Fruit fly (Drosophila melanogaster) whole organism, embryonic: ENCODE data around the gene CG16753.

Experiments
- C15 ChIP-seq: fragments of 200-800 bp; sonication (Bioruptor generic); IDR thresholded peaks from 3 replicates; pipeline ENCODE4 v1.3.6; 2022; ENCODE audit warnings: missing biosample characterization, missing genetic modification characterization
- CG10431 ChIP-seq: fragments of 200-800 bp; sonication (Bioruptor generic); optimal IDR thresholded peaks from 3 replicates; lab custom pipeline; 2018; ENCODE audit warnings: missing biosample characterization, mild to moderate bottlenecking, missing genetic modification characterization
- CG11093 ChIP-seq: fragments of 200-800 bp; sonication (Bioruptor generic); IDR thresholded peaks from 3 replicates; pipeline ENCODE4 v1.3.6; 2022; ENCODE audit warnings: missing biosample characterization, missing genetic modification characterization
- CG11456 ChIP-seq: fragments of 200-800 bp; sonication (Bioruptor generic); IDR thresholded peaks from 3 replicates; pipeline ENCODE4 v1.3.6; 2022; ENCODE audit warnings: missing biosample characterization, missing genetic modification characterization
- CG11696 ChIP-seq: fragments of 200-800 bp; sonication (Bioruptor generic); IDR thresholded peaks from 2 replicates; pipeline ENCODE4 v1.3.6; 2022; ENCODE audit warnings: missing biosample characterization, missing genetic modification characterization
- CG12219 ChIP-seq: fragments of 200-800 bp; sonication (Bioruptor generic); optimal IDR thresholded peaks from 3 replicates; lab custom pipeline; 2018; ENCODE audit warnings: missing biosample characterization, mild to moderate bottlenecking, missing genetic modification characterization
- CG12299 ChIP-seq: fragments of 200-800 bp; sonication (Bioruptor generic); optimal IDR thresholded peaks from 2 replicates; lab custom pipeline; 2018; ENCODE audit warnings: missing biosample characterization, mild to moderate bottlenecking, missing genetic modification characterization
- CG1233 ChIP-seq: fragments of 200-800 bp; sonication (Bioruptor generic); optimal IDR thresholded peaks from 4 replicates; lab custom pipeline; 2018; ENCODE audit warnings: missing biosample characterization, mild to moderate bottlenecking, missing genetic modification characterization
- CG1602 ChIP-seq: fragments of 200-800 bp; sonication (Bioruptor generic); optimal IDR thresholded peaks from 3 replicates; lab custom pipeline; 2016; ENCODE audit warnings: missing biosample characterization, missing genetic modification characterization
- CG1647 ChIP-seq: fragments of 200-800 bp; sonication (Bioruptor generic); optimal IDR thresholded peaks from 3 replicates; lab custom pipeline; 2016; ENCODE audit warnings: missing biosample characterization, missing genetic modification characterization
- CG16815 ChIP-seq: fragments of 200-800 bp; sonication (Bioruptor generic); optimal IDR thresholded peaks from 3 replicates; lab custom pipeline; 2017; ENCODE audit warnings: missing biosample characterization, mild to moderate bottlenecking, missing genetic modification characterization
- CG17385 ChIP-seq: fragments of 200-800 bp; sonication (Bioruptor generic); optimal IDR thresholded peaks from 3 replicates; lab custom pipeline; 2018; ENCODE audit warnings: missing biosample characterization, mild to moderate bottlenecking, missing genetic modification characterization
- CG17829 ChIP-seq: fragments of 200-800 bp; optimal IDR thresholded peaks from 2 replicates; lab custom pipeline; 2019; ENCODE audit warnings: missing biosample characterization, mild to moderate bottlenecking, missing genetic modification characterization, moderate library complexity
- CG30020 ChIP-seq: fragments of 200-800 bp; optimal IDR thresholded peaks from 2 replicates; lab custom pipeline; 2019; ENCODE audit warnings: missing biosample characterization, mild to moderate bottlenecking, missing genetic modification characterization, moderate library complexity
- CG30403 ChIP-seq: fragments of 200-800 bp; sonication (Bioruptor generic); optimal IDR thresholded peaks from 3 replicates; lab custom pipeline; 2016; ENCODE audit warnings: missing biosample characterization, missing genetic modification characterization
- CG31224 ChIP-seq: fragments of 200-800 bp; sonication (Bioruptor generic); IDR thresholded peaks from 2 replicates; pipeline ENCODE4 v1.3.6; 2022; ENCODE audit warnings: missing biosample characterization, missing genetic modification characterization
- CG32772 ChIP-seq: fragments of 200-800 bp; sonication (Bioruptor generic); IDR thresholded peaks from 2 replicates; pipeline ENCODE4 v1.3.6; 2022; ENCODE audit warnings: missing biosample characterization, missing genetic modification characterization
- CG33557 ChIP-seq: fragments of 200-800 bp; sonication (Bioruptor generic); optimal IDR thresholded peaks from 2 replicates; lab custom pipeline; 2019; ENCODE audit warnings: missing biosample characterization, mild to moderate bottlenecking, missing genetic modification characterization, moderate library complexity
- CG4424 ChIP-seq: fragments of 200-800 bp; sonication (Bioruptor generic); optimal IDR thresholded peaks from 3 replicates; lab custom pipeline; 2016; ENCODE audit warnings: missing biosample characterization, missing genetic modification characterization
- CG6854 ChIP-seq: fragments of 200-800 bp; sonication (Bioruptor generic); optimal IDR thresholded peaks from 3 replicates; lab custom pipeline; 2017; ENCODE audit warnings: missing biosample characterization, mild to moderate bottlenecking, missing genetic modification characterization
- CG7745 ChIP-seq: fragments of 200-800 bp; sonication (Bioruptor generic); optimal IDR thresholded peaks from 2 replicates; lab custom pipeline; 2018; ENCODE audit warnings: missing biosample characterization, mild to moderate bottlenecking, missing genetic modification characterization, moderate library complexity
- CG7963 ChIP-seq: fragments of 200-800 bp; sonication (Bioruptor generic); IDR thresholded peaks from 3 replicates; pipeline ENCODE4 v1.3.6; 2022; ENCODE audit warnings: missing biosample characterization, missing genetic modification characterization; ENCODE audit not compliant: partially characterized antibody
- Dfd ChIP-seq, 2 experiments: fragments of >200 bp; optimal IDR thresholded peaks; 2 replicates each; lab custom pipeline; 2017; ENCODE audit warnings: missing biosample characterization in 2 of 2, missing genetic modification characterization in 2 of 2
- NfI ChIP-seq: fragments of 200-800 bp; sonication (Bioruptor generic); optimal IDR thresholded peaks from 3 replicates; lab custom pipeline; 2018; ENCODE audit warnings: missing biosample characterization, mild to moderate bottlenecking, missing genetic modification characterization, moderate library complexity
- PHDP ChIP-seq: fragments of 200-800 bp; sonication (Bioruptor generic); optimal IDR thresholded peaks from 3 replicates; lab custom pipeline; 2018; ENCODE audit warnings: missing biosample characterization, mild to moderate bottlenecking, missing genetic modification characterization, moderate library complexity
- Pdp1 ChIP-seq, 2 experiments: fragments of 200-800 bp; sonication (Bioruptor generic); optimal IDR thresholded peaks; 3 replicates each; lab custom pipeline; 2016; ENCODE audit warnings: missing biosample characterization in 2 of 2, missing genetic modification characterization in 2 of 2, mild to moderate bottlenecking in 1 of 2, moderate library complexity in 1 of 2
- Spps ChIP-seq: fragments of 200-800 bp; sonication (Bioruptor generic); optimal IDR thresholded peaks from 2 replicates; lab custom pipeline; 2018; ENCODE audit warnings: missing biosample characterization, mild to moderate bottlenecking, missing genetic modification characterization
- ac ChIP-seq: fragments of 200-800 bp; sonication (Bioruptor generic); optimal IDR thresholded peaks from 3 replicates; lab custom pipeline; 2017; ENCODE audit warnings: missing biosample characterization, mild to moderate bottlenecking, missing genetic modification characterization
- amos ChIP-seq: fragments of 200-800 bp; sonication (Bioruptor generic); IDR thresholded peaks from 2 replicates; pipeline ENCODE4 v1.3.6; 2022; ENCODE audit warnings: missing biosample characterization, missing genetic modification characterization; ENCODE audit not compliant: partially characterized antibody
- ase ChIP-seq: fragments of 200-800 bp; sonication (Bioruptor generic); IDR thresholded peaks from 3 replicates; pipeline ENCODE4 v1.3.6; 2022; ENCODE audit warnings: missing biosample characterization, missing genetic modification characterization
- bab2 ChIP-seq: fragments of 200-800 bp; sonication (Bioruptor generic); optimal IDR thresholded peaks from 2 replicates; lab custom pipeline; 2016; ENCODE audit warnings: missing biosample characterization, missing genetic modification characterization
- bigmax ChIP-seq: fragments of 200-800 bp; sonication (Bioruptor generic); optimal IDR thresholded peaks from 2 replicates; lab custom pipeline; 2018; ENCODE audit warnings: missing biosample characterization, mild to moderate bottlenecking, missing genetic modification characterization
- br ChIP-seq: fragments of >200 bp; optimal IDR thresholded peaks from 2 replicates; lab custom pipeline; 2017
- dimm ChIP-seq: fragments of 200-800 bp; sonication (Bioruptor generic); IDR thresholded peaks from 2 replicates; pipeline ENCODE4 v1.3.6; 2022; ENCODE audit warnings: missing biosample characterization, missing genetic modification characterization
- disco-r ChIP-seq: fragments of 200-800 bp; sonication (Bioruptor generic); optimal IDR thresholded peaks from 2 replicates; lab custom pipeline; 2016; ENCODE audit warnings: missing biosample characterization, missing genetic modification characterization
- ewg ChIP-seq: fragments of 200-800 bp; sonication (Bioruptor generic); optimal IDR thresholded peaks from 3 replicates; lab custom pipeline; 2017; ENCODE audit warnings: mild to moderate bottlenecking, missing biosample characterization, missing genetic modification reagents, missing genetic modification characterization
- gcm2 ChIP-seq: fragments of 200-800 bp; sonication (Bioruptor generic); optimal IDR thresholded peaks from 2 replicates; lab custom pipeline; 2016; ENCODE audit warnings: missing biosample characterization, missing genetic modification characterization
- hkb ChIP-seq, 2 experiments: fragments of 200-800 bp in 1 of 2; fragments of >200 bp in 1 of 2; sonication (Bioruptor generic) in 1 of 2; IDR thresholded peaks in 1 of 2; optimal IDR thresholded peaks in 1 of 2; 2 replicates each; pipeline versions ENCODE4 v1.3.6 to Lab custom; 2017 to 2022; ENCODE audit warnings: missing biosample characterization in 1 of 2, missing genetic modification characterization in 1 of 2
- lmd ChIP-seq: fragments of 200-800 bp; sonication (Bioruptor generic); IDR thresholded peaks from 2 replicates; pipeline ENCODE4 v1.3.6; 2022; ENCODE audit warnings: missing biosample characterization, missing genetic modification characterization
- nerfin-2 ChIP-seq: fragments of 200-800 bp; sonication (Bioruptor generic); IDR thresholded peaks from 2 replicates; pipeline ENCODE4 v1.3.6; 2022; ENCODE audit warnings: missing biosample characterization, missing genetic modification characterization; ENCODE audit not compliant: partially characterized antibody
- oc ChIP-seq: fragments of 200-800 bp; sonication (Bioruptor generic); optimal IDR thresholded peaks from 2 replicates; lab custom pipeline; 2018; ENCODE audit warnings: missing biosample characterization, mild to moderate bottlenecking, missing genetic modification characterization, moderate library complexity
- run ChIP-seq: fragments of 200-800 bp; sonication (Bioruptor generic); optimal IDR thresholded peaks from 3 replicates; lab custom pipeline; 2018; ENCODE audit warnings: missing biosample characterization, mild to moderate bottlenecking, missing genetic modification characterization
- sc ChIP-seq, 3 experiments: fragments of >200 bp in 2 of 3; fragments of 200-800 bp in 1 of 3; sonication (Bioruptor generic) in 1 of 3; optimal IDR thresholded peaks; 2 replicates in 2 of 3; 3 replicates in 1 of 3; lab custom pipeline; 2017; ENCODE audit warnings: mild to moderate bottlenecking in 1 of 3, missing biosample characterization in 1 of 3, missing genetic modification characterization in 1 of 3, missing genetic modification reagents in 1 of 3
- sna ChIP-seq: fragments of 200-800 bp; sonication (Bioruptor generic); IDR thresholded peaks from 2 replicates; pipeline ENCODE4 v1.3.6; 2022; ENCODE audit warnings: missing biosample characterization, missing genetic modification characterization; ENCODE audit not compliant: partially characterized antibody
- tio ChIP-seq: fragments of 200-800 bp; sonication (Bioruptor generic); optimal IDR thresholded peaks from 2 replicates; lab custom pipeline; 2017; ENCODE audit warnings: missing biosample characterization, missing genetic modification characterization, inconsistent platforms
- trem ChIP-seq: fragments of 200-800 bp; optimal IDR thresholded peaks from 3 replicates; lab custom pipeline; 2019; ENCODE audit warnings: missing biosample characterization, mild to moderate bottlenecking, missing genetic modification characterization, moderate library complexity
- trh ChIP-seq: fragments of 200-800 bp; sonication (Bioruptor generic); optimal IDR thresholded peaks from 2 replicates; lab custom pipeline; 2016; ENCODE audit warnings: missing biosample characterization, missing genetic modification characterization
- vvl ChIP-seq: fragments of 200-800 bp; sonication (Bioruptor generic); IDR thresholded peaks from 2 replicates; pipeline ENCODE4 v1.3.6; 2022; ENCODE audit warnings: missing biosample characterization, missing genetic modification characterization
- yki ChIP-seq: fragments of >200 bp; optimal IDR thresholded peaks from 3 replicates; lab custom pipeline; 2018
- zf30C ChIP-seq: fragments of 200-800 bp; sonication (Bioruptor generic); optimal IDR thresholded peaks from 3 replicates; lab custom pipeline; 2018; ENCODE audit warnings: missing biosample characterization, mild to moderate bottlenecking, missing genetic modification characterization

Gene CG16753

dm6 chr3L:3096073-3096725 is 41.3 kb downstream of the CG16753 start (continued):
- TF ChIP-seq run (tag; lab: Kevin White, UChicago) (no peak), PHDP (tag; lab: Kevin White, UChicago) (peak; percentile 20), CG11696 (GFP tag; lab: Robert Waterston, UW) (no peak), yki (lab: Kevin White, UChicago) (no peak), zf30C (no peak), CG4424 (GFP tag; lab: Kevin White, UChicago) (no peak), CG7745 (tag; lab: Kevin White, UChicago) (no peak), sc (optimal IDR thresholded peaks at IDR 0.05; lab: Kevin White, UChicago) (no peak), sc (GFP tag; optimal IDR thresholded peaks at IDR 0.05; lab: Kevin White, UChicago) (no peak), Pdp1 (GFP tag; optimal IDR thresholded peaks at IDR 0.05; lab: Kevin White, UChicago) (no peak), bab2 (GFP tag; lab: Kevin White, UChicago) (no peak), ase (GFP tag; lab: Robert Waterston, UW) (no peak), trh (GFP tag; lab: Kevin White, UChicago) (no peak), sna (GFP tag; lab: Robert Waterston, UW) (peak; percentile 72), CG6854 (GFP tag; lab: Kevin White, UChicago) (no peak), CG32772 (GFP tag; lab: Robert Waterston, UW) (no peak), ewg (GFP tag; lab: Kevin White, UChicago) (no peak), bigmax (no peak), trem (tag; lab: Kevin White, UChicago) (no peak), Dfd (GFP tag; optimal IDR thresholded peaks at IDR 0.05; lab: Kevin White, UChicago) (no peak), dimm (GFP tag; lab: Robert Waterston, UW) (no peak), CG33557 (GFP tag; lab: Kevin White, UChicago) (no peak), ac (GFP tag; lab: Kevin White, UChicago) (no peak), CG30020 (no peak), nerfin-2 (GFP tag; lab: Robert Waterston, UW) (peak; percentile 92), CG30403 (GFP tag; lab: Kevin White, UChicago) (no peak), disco-r (no peak), CG11456 (GFP tag; lab: Robert Waterston, UW) (no peak), oc (tag; lab: Kevin White, UChicago) (no peak), CG16815 (GFP tag; lab: Kevin White, UChicago) (no peak), C15 (no peak), CG17385 (GFP tag; lab: Kevin White, UChicago) (no peak), CG10431 (no peak), amos (GFP tag; lab: Robert Waterston, UW) (peak; percentile 81), gcm2 (GFP tag; lab: Kevin White, UChicago) (no peak), CG17829 (no peak), NfI (GFP tag; lab: Kevin White, UChicago) (peak; percentile 5), CG11093 (no peak), Spps (tag; lab: Kevin White, UChicago) (no peak), CG1233 (GFP tag; lab: Kevin White, UChicago) (no peak), CG12299 (no peak), vvl (GFP tag; lab: Robert Waterston, UW) (peak; percentile 24; the same call in 1 of the 2 replicates), CG1602 (GFP tag; lab: Kevin White, UChicago) (no peak), CG12219 (GFP tag; lab: Kevin White, UChicago) (no peak), tio (no peak), CG7963 (GFP tag; lab: Robert Waterston, UW) (peak; percentile 93), CG31224 (no peak), hkb (optimal IDR thresholded peaks at IDR 0.05; lab: Kevin White, UChicago) (no peak), hkb (GFP tag; IDR thresholded peaks at IDR 0.05; lab: Robert Waterston, UW) (peak; percentile 62; the same call in 1 of the 2 replicates), CG1647 (GFP tag; lab: Kevin White, UChicago) (no peak), br (no peak), lmd (GFP tag; lab: Robert Waterston, UW) (no peak)
